Worm (Caenorhabditis elegans): ENCODE results near the gene fdgt-2.

Gene fdgt-2

ce11 chrII:8437035-8437434, 19.6 kb downstream of the fdgt-2 start, which contains the start of gene acp-3:
Gene acp-3 (minus strand): TSS chrII:8437135.
- no peak for TF ChIP-seq unc-62 (GFP tag; optimal IDR thresholded peaks at IDR 0.05)

ce11 chrII:8438791-8439287, 21.4 kb downstream of the fdgt-2 start, which contains the start of gene lips-10:
Gene lips-10 (plus strand): TSS chrII:8439168.
- TF ChIP-seq unc-62 (GFP tag; optimal IDR thresholded peaks at IDR 0.05) = no peak

- TF ChIP-seq unc-62 (GFP tag; optimal IDR thresholded peaks at IDR 0.05) = no peak
Measured at ce11 chrII:8440097-8440496, 22.7 kb downstream of the fdgt-2 start.

- no peak for TF ChIP-seq unc-62 (GFP tag; optimal IDR thresholded peaks at IDR 0.05)
Measured at ce11 chrII:8440792-8441191, 23.4 kb downstream of the fdgt-2 start.

ce11 chrII:8441519-8441918, 24.1 kb downstream of the fdgt-2 start:
- TF ChIP-seq unc-62 (GFP tag; optimal IDR thresholded peaks at IDR 0.05) = no peak

- no peak for TF ChIP-seq unc-62 (GFP tag; optimal IDR thresholded peaks at IDR 0.05)
Measured at ce11 chrII:8442176-8442575, 24.8 kb downstream of the fdgt-2 start.

ce11 chrII:8442717-8443223, 25.4 kb downstream of the fdgt-2 start, which contains the start of gene eif-3.G:
Gene eif-3.G (plus strand): TSS chrII:8442767.
- TF ChIP-seq unc-62 (GFP tag; optimal IDR thresholded peaks at IDR 0.05) = no peak

ce11 chrII:8444007-8444406, 26.6 kb downstream of the fdgt-2 start, which contains the start of gene evl-20:
Gene evl-20 (plus strand): TSS chrII:8444307.
- TF ChIP-seq unc-62 (GFP tag; optimal IDR thresholded peaks at IDR 0.05) = no peak

ce11 chrII:8446731-8447130, 29.3 kb downstream of the fdgt-2 start, which contains the start of gene cut-3:
Gene cut-3 (minus strand): TSS chrII:8446831.
- no peak for TF ChIP-seq unc-62 (GFP tag; optimal IDR thresholded peaks at IDR 0.05)

- TF ChIP-seq unc-62 (GFP tag; optimal IDR thresholded peaks at IDR 0.05) = no peak
Measured at ce11 chrII:8449660-8450118, 32.3 kb downstream of the fdgt-2 start, which contains the start of gene F22B5.4. Gene F22B5.4 (plus strand): TSS chrII:8449710.

ce11 chrII:8450750-8451149, 33.3 kb downstream of the fdgt-2 start:
- no peak for TF ChIP-seq unc-62 (GFP tag; optimal IDR thresholded peaks at IDR 0.05)

ce11 chrII:8451425-8451824, 34.0 kb downstream of the fdgt-2 start:
- TF ChIP-seq unc-62 (GFP tag; optimal IDR thresholded peaks at IDR 0.05) = no peak

- TF ChIP-seq unc-62 (GFP tag; optimal IDR thresholded peaks at IDR 0.05) = no peak
Measured at ce11 chrII:8454513-8454912, 37.1 kb downstream of the fdgt-2 start, which contains the start of gene F22B5.5. Gene F22B5.5 (minus strand): TSS chrII:8454613.

ce11 chrII:8456094-8456493, 38.7 kb downstream of the fdgt-2 start, which contains the start of gene F22B5.6:
Gene F22B5.6 (minus strand): TSS chrII:8456194.
- TF ChIP-seq unc-62 (GFP tag; optimal IDR thresholded peaks at IDR 0.05) = no peak

ce11 chrII:8456681-8457389, 39.4 kb downstream of the fdgt-2 start:
- no peak for TF ChIP-seq unc-62 (GFP tag; optimal IDR thresholded peaks at IDR 0.05)

- no peak for TF ChIP-seq unc-62 (GFP tag; optimal IDR thresholded peaks at IDR 0.05)
Measured at ce11 chrII:8457438-8457837, 40.0 kb downstream of the fdgt-2 start, which contains the start of gene zyg-9. Gene zyg-9 (plus strand): TSS chrII:8457818.

- TF ChIP-seq unc-62 (GFP tag; optimal IDR thresholded peaks at IDR 0.05) = no peak
Measured at ce11 chrII:8464448-8464898, 47.1 kb downstream of the fdgt-2 start, which contains the start of gene fars-3. Gene fars-3 (plus strand): TSS chrII:8464848.

Measured in whole organism, dauer.